Fruit fly (Drosophila melanogaster) whole organism: ENCODE data around the gene LpR2.

Experiments used
- CG8478 ChIP-seq: fragments of >200 bp; optimal IDR thresholded peaks from 2 replicates; lab custom pipeline; 2018; ENCODE audit warnings: inconsistent platforms
- Dll ChIP-seq: fragments of >200 bp; optimal IDR thresholded peaks from 2 replicates; lab custom pipeline; 2017
- EcR ChIP-seq, 2 experiments: fragments of >200 bp; optimal IDR thresholded peaks; 2 replicates each; lab custom pipeline; 2017; ENCODE audit warnings: missing biosample characterization in 2 of 2, missing genetic modification characterization in 2 of 2, missing genetic modification reagents in 2 of 2
- pan ChIP-seq: fragments of >200 bp; optimal IDR thresholded peaks from 2 replicates; lab custom pipeline; 2017
- psq ChIP-seq: fragments of >200 bp; optimal IDR thresholded peaks from 2 replicates; lab custom pipeline; 2017
- usp ChIP-seq: fragments of >200 bp; optimal IDR thresholded peaks from 2 replicates; lab custom pipeline; 2017; ENCODE audit warnings: missing biosample characterization, missing genetic modification characterization, mixed read lengths

Gene LpR2

dm6 chr3R:25652066-25652720, 88.1 kb downstream of the LpR2 start:
- TF ChIP-seq pan (lab: Kevin White, UChicago), result no peak
- TF ChIP-seq usp, result no peak

- no peak for TF ChIP-seq EcR (GFP tag; optimal IDR thresholded peaks at IDR 0.05; lab: Kevin White, UChicago)
- TF ChIP-seq usp, result no peak
- no peak for TF ChIP-seq psq (lab: Kevin White, UChicago)
- TF ChIP-seq pan (lab: Kevin White, UChicago), result no peak
- TF ChIP-seq Dll (lab: Kevin White, UChicago), result no peak
- TF ChIP-seq CG8478, result no peak
Measured at dm6 chr3R:25651414-25651813, 88.9 kb downstream of the LpR2 start.

- no peak for TF ChIP-seq Dll (lab: Kevin White, UChicago)
- TF ChIP-seq psq (lab: Kevin White, UChicago), result no peak
- TF ChIP-seq EcR (GFP tag; optimal IDR thresholded peaks at IDR 0.05; lab: Kevin White, UChicago), result no peak
- TF ChIP-seq CG8478, result no peak
- no peak for TF ChIP-seq pan (lab: Kevin White, UChicago)
- no peak for TF ChIP-seq usp
Measured at dm6 chr3R:25650417-25650816, 89.8 kb downstream of the LpR2 start.
